Worm (Caenorhabditis elegans) whole organism, late embryonic: ENCODE results near the gene rec-8.

Experiments
- C38D4.7 ChIP-seq: fragments of 200-800 bp; sonication (Bioruptor generic); optimal IDR thresholded peaks from 2 replicates; lab custom pipeline; 2018; ENCODE audit warnings: mild to moderate bottlenecking, missing genetic modification characterization, moderate library complexity, missing compliant biosample characterization
- K09A11.1 ChIP-seq: sonication (generic microtip); optimal IDR thresholded peaks from 2 replicates; lab custom pipeline; 2017; ENCODE audit warnings: antibody characterized with exemption, mild to moderate bottlenecking, missing genetic modification characterization, missing compliant biosample characterization; ENCODE audit not compliant: insufficient read depth
- ama-1 ChIP-seq: fragments of 150-350 bp; optimal IDR thresholded peaks from 2 replicates; lab custom pipeline; 2014
- ceh-14 ChIP-seq: sonication (generic microtip); optimal IDR thresholded peaks from 2 replicates; lab custom pipeline; 2016; ENCODE audit warnings: missing genotype, missing genetic modification characterization, missing compliant biosample characterization
- ceh-18 ChIP-seq: sonication (generic microtip); optimal IDR thresholded peaks from 2 replicates; lab custom pipeline; 2016; ENCODE audit warnings: missing genetic modification characterization, missing compliant biosample characterization
- ceh-19 ChIP-seq: fragments of 200-800 bp; sonication (Bioruptor generic); optimal IDR thresholded peaks from 2 replicates; lab custom pipeline; 2018; ENCODE audit warnings: mild to moderate bottlenecking, missing genetic modification characterization, missing compliant biosample characterization
- ceh-2 ChIP-seq: sonication (generic microtip); optimal IDR thresholded peaks from 2 replicates; lab custom pipeline; 2016; ENCODE audit warnings: missing genotype, missing genetic modification characterization, missing compliant biosample characterization
- ceh-22 ChIP-seq: sonication (generic microtip); optimal IDR thresholded peaks from 2 replicates; lab custom pipeline; 2017; ENCODE audit warnings: missing biosample characterization, missing genetic modification characterization
- ceh-24 ChIP-seq: sonication (generic microtip); optimal IDR thresholded peaks from 2 replicates; lab custom pipeline; 2016; ENCODE audit warnings: mild to moderate bottlenecking, missing genetic modification characterization, missing compliant biosample characterization
- ceh-30 ChIP-seq: fragments of 150-350 bp; optimal IDR thresholded peaks from 2 replicates; lab custom pipeline; 2014; ENCODE audit warnings: missing biosample characterization, missing genetic modification characterization
- ceh-31 ChIP-seq: sonication (generic microtip); optimal IDR thresholded peaks from 2 replicates; lab custom pipeline; 2016; ENCODE audit warnings: missing genetic modification characterization, missing compliant biosample characterization
- ceh-34 ChIP-seq: sonication (generic microtip); optimal IDR thresholded peaks from 2 replicates; lab custom pipeline; 2016; ENCODE audit warnings: mild to moderate bottlenecking, missing genetic modification characterization, missing compliant biosample characterization
- ceh-9 ChIP-seq: sonication (generic microtip); optimal IDR thresholded peaks from 2 replicates; lab custom pipeline; 2016; ENCODE audit warnings: mild to moderate bottlenecking, missing genetic modification characterization, inconsistent platforms, missing compliant biosample characterization
- che-1 ChIP-seq: sonication (generic microtip); optimal IDR thresholded peaks from 2 replicates; lab custom pipeline; 2016; ENCODE audit warnings: mild to moderate bottlenecking, missing genetic modification characterization, missing compliant biosample characterization
- dmd-4 ChIP-seq: sonication (generic microtip); optimal IDR thresholded peaks from 2 replicates; lab custom pipeline; 2016; ENCODE audit warnings: borderline replicate concordance, missing genetic modification characterization, missing compliant biosample characterization
- dve-1 ChIP-seq: sonication (generic microtip); optimal IDR thresholded peaks from 2 replicates; lab custom pipeline; 2017; ENCODE audit warnings: antibody characterized with exemption, mild to moderate bottlenecking, missing genetic modification characterization, missing compliant biosample characterization
- elt-2 ChIP-seq: sonication (generic microtip); optimal IDR thresholded peaks from 2 replicates; lab custom pipeline; 2016; ENCODE audit warnings: missing genetic modification reagents, missing genetic modification characterization, missing compliant biosample characterization
- ets-4 ChIP-seq: sonication (generic microtip); optimal IDR thresholded peaks from 2 replicates; lab custom pipeline; 2016; ENCODE audit warnings: missing genetic modification characterization, missing compliant biosample characterization
- fax-1 ChIP-seq: sonication (generic microtip); optimal IDR thresholded peaks from 2 replicates; lab custom pipeline; 2016; ENCODE audit warnings: missing genotype, missing genetic modification characterization, missing compliant biosample characterization
- fkh-6 ChIP-seq: sonication (generic microtip); optimal IDR thresholded peaks from 2 replicates; lab custom pipeline; 2016; ENCODE audit warnings: missing genetic modification characterization, missing compliant biosample characterization
- gmeb-2 ChIP-seq: sonication (generic microtip); optimal IDR thresholded peaks from 2 replicates; lab custom pipeline; 2016; ENCODE audit warnings: missing genetic modification characterization, inconsistent platforms, missing compliant biosample characterization
- hlh-13 ChIP-seq: fragments of 200-800 bp; sonication (Bioruptor generic); optimal IDR thresholded peaks from 2 replicates; lab custom pipeline; 2018; ENCODE audit warnings: mild to moderate bottlenecking, missing genetic modification characterization, missing compliant biosample characterization
- hlh-30 ChIP-seq: sonication (generic microtip); optimal IDR thresholded peaks from 2 replicates; lab custom pipeline; 2017; ENCODE audit warnings: antibody characterized with exemption, missing genetic modification characterization, missing compliant biosample characterization; ENCODE audit not compliant: insufficient read depth
- hlh-8 ChIP-seq: sonication (generic microtip); optimal IDR thresholded peaks from 2 replicates; lab custom pipeline; 2016; ENCODE audit warnings: missing genotype, missing genetic modification characterization, missing compliant biosample characterization
- lim-6 ChIP-seq: sonication (generic microtip); optimal IDR thresholded peaks from 2 replicates; lab custom pipeline; 2016; ENCODE audit warnings: missing genetic modification characterization, missing compliant biosample characterization
- lin-11 ChIP-seq: fragments of 200-800 bp; sonication (Bioruptor generic); optimal IDR thresholded peaks from 2 replicates; lab custom pipeline; 2018; ENCODE audit warnings: mild to moderate bottlenecking, missing genetic modification characterization, missing compliant biosample characterization
- madf-2 ChIP-seq: sonication (generic microtip); optimal IDR thresholded peaks from 2 replicates; lab custom pipeline; 2017; ENCODE audit warnings: missing genetic modification characterization, missing compliant biosample characterization
- mec-3 ChIP-seq: sonication (generic microtip); optimal IDR thresholded peaks from 2 replicates; lab custom pipeline; 2016; ENCODE audit warnings: borderline replicate concordance, missing genetic modification characterization, missing compliant biosample characterization
- nfya-1 ChIP-seq: sonication (generic microtip); optimal IDR thresholded peaks from 2 replicates; lab custom pipeline; 2017; ENCODE audit warnings: missing genetic modification characterization, mild to moderate bottlenecking, missing compliant biosample characterization, antibody characterized with exemption, moderate library complexity
- nhr-232 ChIP-seq: sonication (generic microtip); optimal IDR thresholded peaks from 2 replicates; lab custom pipeline; 2016; ENCODE audit warnings: missing genetic modification characterization, missing compliant biosample characterization
- odd-2 ChIP-seq: sonication (generic microtip); optimal IDR thresholded peaks from 2 replicates; lab custom pipeline; 2017; ENCODE audit warnings: antibody characterized with exemption, mild to moderate bottlenecking, missing genetic modification characterization, missing compliant biosample characterization
- pat-9 ChIP-seq: fragments of 200-800 bp; sonication (Bioruptor generic); optimal IDR thresholded peaks from 2 replicates; lab custom pipeline; 2018; ENCODE audit warnings: mild to moderate bottlenecking, missing genetic modification characterization, moderate library complexity, missing compliant biosample characterization
- pax-1 ChIP-seq: fragments of 150-350 bp; optimal IDR thresholded peaks from 2 replicates; lab custom pipeline; 2014; ENCODE audit warnings: missing biosample characterization, missing genetic modification characterization
- pqm-1 ChIP-seq: sonication (generic microtip); optimal IDR thresholded peaks from 2 replicates; lab custom pipeline; 2016; ENCODE audit warnings: missing genetic modification characterization, missing compliant biosample characterization
- pros-1 ChIP-seq: fragments of 150-350 bp; optimal IDR thresholded peaks from 2 replicates; lab custom pipeline; 2014; ENCODE audit warnings: missing biosample characterization, missing genetic modification reagents, missing genetic modification characterization
- rnt-1 ChIP-seq: sonication (generic microtip); optimal IDR thresholded peaks from 2 replicates; lab custom pipeline; 2016; ENCODE audit warnings: missing genetic modification characterization, missing compliant biosample characterization
- sox-2 ChIP-seq: fragments of 200-800 bp; sonication (Bioruptor generic); IDR thresholded peaks from 2 replicates; pipeline ENCODE4 v1.3.6; 2022; ENCODE audit warnings: missing genetic modification reagents, missing genetic modification characterization, missing compliant biosample characterization
- syd-9 ChIP-seq: sonication (generic microtip); optimal IDR thresholded peaks from 2 replicates; lab custom pipeline; 2016; ENCODE audit warnings: mild to moderate bottlenecking, missing genetic modification characterization, moderate library complexity, missing compliant biosample characterization
- tbx-2 ChIP-seq: sonication (generic microtip); optimal IDR thresholded peaks from 2 replicates; lab custom pipeline; 2016; ENCODE audit warnings: missing genetic modification characterization, missing compliant biosample characterization
- tbx-7 ChIP-seq: sonication (generic microtip); optimal IDR thresholded peaks from 2 replicates; lab custom pipeline; 2016; ENCODE audit warnings: missing genotype, missing genetic modification characterization, missing compliant biosample characterization
- ttx-3 ChIP-seq: sonication (generic microtip); optimal IDR thresholded peaks from 2 replicates; lab custom pipeline; 2016; ENCODE audit warnings: missing genetic modification reagents, missing genetic modification characterization, missing compliant biosample characterization
- unc-3 ChIP-seq, 2 experiments: fragments of 200-800 bp in 1 of 2; sonication (Bioruptor generic) in 1 of 2; sonication (generic microtip) in 1 of 2; conservative IDR thresholded peaks in 1 of 2; optimal IDR thresholded peaks in 1 of 2; 2 replicates each; pipeline versions ENCODE4 v1.3.6 to Lab custom; 2016 to 2022; ENCODE audit warnings: missing compliant biosample characterization in 2 of 2, missing genetic modification characterization in 2 of 2, missing genetic modification reagents in 1 of 2
- unc-42 ChIP-seq: sonication (generic microtip); optimal IDR thresholded peaks from 2 replicates; lab custom pipeline; 2016; ENCODE audit warnings: missing genotype, missing genetic modification characterization, missing compliant biosample characterization
- unc-55 ChIP-seq: sonication (generic microtip); optimal IDR thresholded peaks from 2 replicates; lab custom pipeline; 2017; ENCODE audit warnings: missing biosample characterization, missing genetic modification reagents, missing genetic modification characterization
- unc-86 ChIP-seq: sonication (generic microtip); optimal IDR thresholded peaks from 2 replicates; lab custom pipeline; 2016; ENCODE audit warnings: missing genetic modification characterization, missing compliant biosample characterization
- ztf-16 ChIP-seq: sonication (generic microtip); optimal IDR thresholded peaks from 2 replicates; lab custom pipeline; 2017; ENCODE audit warnings: missing genetic modification characterization, missing compliant biosample characterization

rec-8 gene

DNA sequence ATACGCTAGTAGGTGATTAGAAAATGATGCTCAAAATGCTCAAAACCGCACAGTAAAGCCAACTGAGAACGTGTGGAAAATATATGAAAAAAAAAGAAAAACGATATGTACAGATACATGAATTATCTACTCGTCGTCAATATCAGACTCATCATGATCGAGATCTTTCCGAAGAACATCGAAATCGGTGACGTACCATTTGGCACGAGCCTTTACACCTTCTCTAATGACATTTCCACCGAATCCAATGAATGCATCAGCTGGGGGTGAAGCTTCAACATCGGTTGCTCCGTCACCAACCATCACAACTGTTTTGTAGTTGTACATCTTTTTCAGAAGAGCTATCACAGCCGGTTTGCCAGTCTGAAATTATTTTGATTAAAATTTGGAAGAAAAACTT, 36.2 kb upstream of the rec-8 start:
- TF ChIP-seq ceh-14 (tag; lab: Kevin White, UChicago) (no peak), ceh-18 (tag; lab: Kevin White, UChicago) (no peak), ttx-3 (no peak), lim-6 (no peak), C38D4.7 (no peak), K09A11.1 (no peak), gmeb-2 (tag; lab: Kevin White, UChicago) (no peak), lin-11 (no peak), odd-2 (tag; lab: Kevin White, UChicago) (no peak), ceh-19 (GFP tag; lab: Kevin White, UChicago) (no peak), ceh-30 (tag; lab: Kevin White, UChicago) (no peak), hlh-8 (tag; lab: Kevin White, UChicago) (no peak)

ce11 chrIV:13388779-13389178, 35.8 kb upstream of the rec-8 start:
- TF ChIP-seq pat-9 (tag; lab: Kevin White, UChicago) = no peak
- TF ChIP-seq dve-1 (tag; lab: Kevin White, UChicago) = peak; percentile 35

DNA sequence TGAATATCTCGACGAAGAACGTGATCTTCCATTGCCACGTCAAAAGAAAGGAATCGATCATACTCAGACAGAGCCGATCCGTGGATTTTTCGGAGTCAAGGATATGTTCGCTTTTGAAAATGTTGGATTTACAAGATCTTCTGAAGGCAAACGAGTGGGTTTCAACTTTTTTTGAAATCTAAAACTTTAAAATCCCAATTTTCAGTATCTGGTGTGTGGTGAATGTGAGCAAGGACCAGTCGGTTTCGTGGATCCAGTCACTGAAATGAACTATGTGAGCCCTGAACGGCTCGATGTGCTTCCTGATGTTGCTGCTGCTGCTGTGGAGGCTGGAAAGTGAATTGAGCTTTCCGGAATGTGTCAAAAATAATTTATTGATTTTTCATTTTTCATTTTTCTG, 33.9 kb upstream of the rec-8 start, which contains the start of gene lsm-3:
Gene lsm-3, plus strand, starts transcription at position 301 of the 400 bp plus-strand sequence.
- TF ChIP-seq unc-3 (GFP tag; conservative IDR thresholded peaks at IDR 0.05; lab: Robert Waterston, UW) = no peak
- TF ChIP-seq unc-3 (tag; optimal IDR thresholded peaks at IDR 0.05; lab: Kevin White, UChicago) = no peak
- no peak for TF ChIP-seq unc-55 (GFP tag; lab: Kevin White, UChicago)
- no peak for TF ChIP-seq pros-1 (tag; lab: Kevin White, UChicago)
- no peak for TF ChIP-seq pat-9 (tag; lab: Kevin White, UChicago)
- TF ChIP-seq elt-2 (tag; lab: Kevin White, UChicago) = no peak
- no peak for TF ChIP-seq che-1
- no peak for TF ChIP-seq syd-9
- no peak for TF ChIP-seq pax-1
- TF ChIP-seq ceh-24 (tag; lab: Kevin White, UChicago) = no peak
- no peak for TF ChIP-seq ceh-34 (tag; lab: Kevin White, UChicago)
- no peak for TF ChIP-seq dmd-4 (tag; lab: Kevin White, UChicago)
- no peak for TF ChIP-seq hlh-13
- TF ChIP-seq tbx-7 (tag; lab: Kevin White, UChicago) = no peak
- TF ChIP-seq ets-4 (tag; lab: Kevin White, UChicago) = no peak
- no peak for TF ChIP-seq pqm-1 (tag; lab: Kevin White, UChicago)

ce11 chrIV:13386043-13386442, 33.0 kb upstream of the rec-8 start, which contains the start of the genes Y62E10A.20, Y62E10A.23 and mdt-9:
Gene Y62E10A.20 (minus strand): TSS chrIV:13386091.
Gene Y62E10A.23 (plus strand): TSS chrIV:13386324.
Gene mdt-9 (plus strand): TSS chrIV:13386380.
- TF ChIP-seq dmd-4 (tag; lab: Kevin White, UChicago) (no peak), pqm-1 (tag; lab: Kevin White, UChicago) (no peak), ceh-31 (peak; percentile 87), syd-9 (peak; percentile 47), ceh-22 (no peak), hlh-30 (peak; percentile 2), rnt-1 (tag; lab: Kevin White, UChicago) (peak; percentile 45), unc-42 (tag; lab: Kevin White, UChicago) (peak; percentile 89), che-1 (peak; percentile 42), fkh-6 (tag; lab: Kevin White, UChicago) (peak; percentile 29), nhr-232 (tag; lab: Kevin White, UChicago) (no peak), mec-3 (tag; lab: Kevin White, UChicago) (no peak), C38D4.7 (peak; percentile 57), pros-1 (tag; lab: Kevin White, UChicago) (peak; percentile 42), lin-11 (peak; percentile 33), dve-1 (tag; lab: Kevin White, UChicago) (peak; percentile 64), madf-2 (tag; lab: Kevin White, UChicago) (peak; percentile 40), sox-2 (GFP tag; lab: Robert Waterston, UW) (peak; percentile 15; the same call in 1 of the 2 replicates), ceh-18 (tag; lab: Kevin White, UChicago) (peak; percentile 46), ztf-16 (tag; lab: Kevin White, UChicago) (peak; percentile 61), ceh-2 (tag; lab: Kevin White, UChicago) (peak; percentile 39), lim-6 (no peak), ceh-9 (tag; lab: Kevin White, UChicago) (no peak), nfya-1 (peak; percentile 84), ama-1 (lab: Kevin White, UChicago) (no peak), tbx-2 (tag; lab: Kevin White, UChicago) (peak; percentile 67), ceh-19 (GFP tag; lab: Kevin White, UChicago) (peak; percentile 70), unc-86 (peak; percentile 55), ceh-14 (tag; lab: Kevin White, UChicago) (peak; percentile 88), fax-1 (tag; lab: Kevin White, UChicago) (peak; percentile 91)
